Worm (Caenorhabditis elegans) whole organism, mixed stage, embryonic: ENCODE results near the gene Y53G8AR.1.

Source experiments
- ceh-39 ChIP-seq: fragments of 150-350 bp; optimal IDR thresholded peaks from 2 replicates; lab custom pipeline; 2014; ENCODE audit warnings: missing biosample characterization, missing genetic modification characterization
- ceh-43 ChIP-seq: fragments of 200-800 bp; sonication (Bioruptor generic); optimal IDR thresholded peaks from 2 replicates; lab custom pipeline; 2018; ENCODE audit warnings: mild to moderate bottlenecking, missing genetic modification characterization, moderate library complexity, missing compliant biosample characterization
- ceh-83 ChIP-seq: fragments of 200-800 bp; sonication (Bioruptor generic); optimal IDR thresholded peaks from 2 replicates; lab custom pipeline; 2018; ENCODE audit warnings: mild to moderate bottlenecking, missing genetic modification characterization, missing compliant biosample characterization
- nhr-12 ChIP-seq: fragments of 150-350 bp; optimal IDR thresholded peaks from 2 replicates; lab custom pipeline; 2014; ENCODE audit warnings: missing biosample characterization, missing genetic modification characterization
- nhr-2 ChIP-seq: fragments of 150-350 bp; optimal IDR thresholded peaks from 2 replicates; lab custom pipeline; 2014; ENCODE audit warnings: missing biosample characterization, missing genetic modification characterization
- nhr-237 ChIP-seq: fragments of 150-350 bp; optimal IDR thresholded peaks from 2 replicates; lab custom pipeline; 2014; ENCODE audit warnings: missing biosample characterization, missing genetic modification characterization
- tbx-8 ChIP-seq: fragments of 200-800 bp; sonication (Bioruptor generic); optimal IDR thresholded peaks from 2 replicates; lab custom pipeline; 2018; ENCODE audit warnings: mild to moderate bottlenecking, missing genetic modification characterization, moderate library complexity, missing compliant biosample characterization
- ztf-11 ChIP-seq: fragments of 150-350 bp; optimal IDR thresholded peaks from 2 replicates; lab custom pipeline; 2014; ENCODE audit warnings: missing biosample characterization, missing genetic modification characterization

Gene Y53G8AR.1

DNA sequence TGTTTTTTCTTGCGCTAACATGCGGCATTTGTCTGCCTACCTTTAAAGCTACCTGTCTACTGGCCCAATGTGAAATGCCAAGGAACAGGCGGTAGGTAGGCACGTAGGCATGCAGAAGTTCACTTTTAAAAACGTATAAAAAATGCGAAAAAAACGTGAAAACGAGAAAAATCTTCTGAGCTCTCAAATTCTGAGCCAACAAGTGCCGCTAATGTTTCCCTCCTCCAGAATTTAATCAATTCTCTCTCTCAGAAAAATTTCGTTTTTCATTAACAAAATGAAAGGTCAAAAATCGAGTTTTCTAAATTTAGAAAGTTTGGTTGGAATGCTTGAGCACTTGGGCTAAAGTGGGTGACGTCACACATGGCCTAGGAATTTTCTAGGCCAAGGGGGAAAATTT lies 49.6 kb downstream of the Y53G8AR.1 start:
- TF ChIP-seq ztf-11 (tag; lab: Kevin White, UChicago) (no peak), ceh-39 (tag; lab: Kevin White, UChicago) (no peak), ceh-43 (GFP tag; lab: Kevin White, UChicago) (no peak), tbx-8 (no peak), ceh-83 (GFP tag; lab: Kevin White, UChicago) (no peak), nhr-12 (no peak), nhr-237 (tag; lab: Kevin White, UChicago) (no peak), nhr-2 (no peak)
